Worm (Caenorhabditis elegans) whole organism, young adult: ENCODE measurements around the gene Y53F4B.51.

ENCODE experiments used
- F10E7.11 ChIP-seq: sonication (generic microtip); optimal IDR thresholded peaks from 2 replicates; lab custom pipeline; 2017; ENCODE audit warnings: mild to moderate bottlenecking, missing genetic modification characterization, moderate library complexity, missing compliant biosample characterization
- ama-1 ChIP-seq, 3 experiments: fragments of 150-350 bp in 1 of 3; sonication (generic microtip) in 2 of 3; optimal IDR thresholded peaks; 2 replicates each; lab custom pipeline; 2014 to 2018; ENCODE audit warnings: missing biosample characterization in 2 of 3, missing genetic modification characterization in 2 of 3, missing genetic modification reagents in 2 of 3
- attf-3 ChIP-seq: fragments of 200-800 bp; sonication (Bioruptor generic); conservative IDR thresholded peaks from 2 replicates; pipeline ENCODE4 v1.3.6; 2022; ENCODE audit warnings: missing genetic modification reagents, missing genetic modification characterization, missing compliant biosample characterization
- ceh-58 ChIP-seq: fragments of 200-800 bp; sonication (Bioruptor generic); IDR thresholded peaks from 2 replicates; pipeline ENCODE4 v1.3.6; 2022; ENCODE audit warnings: missing genetic modification characterization, missing compliant biosample characterization
- ceh-91 ChIP-seq: fragments of 200-800 bp; sonication (Bioruptor generic); IDR thresholded peaks from 2 replicates; pipeline ENCODE4 v1.3.6; 2022; ENCODE audit warnings: missing genetic modification reagents, missing genetic modification characterization, missing compliant biosample characterization
- efl-1 ChIP-seq: fragments of 150-350 bp; optimal IDR thresholded peaks from 2 replicates; lab custom pipeline; 2014; ENCODE audit warnings: missing biosample characterization, missing genetic modification reagents, missing genetic modification characterization
- him-1 ChIP-seq: sonication (generic microtip); optimal IDR thresholded peaks from 2 replicates; lab custom pipeline; 2016; ENCODE audit warnings: missing genotype, missing genetic modification reagents, missing genetic modification characterization, missing compliant biosample characterization
- lir-1 ChIP-seq: fragments of 200-800 bp; sonication (Bioruptor generic); conservative IDR thresholded peaks from 2 replicates; pipeline ENCODE4 v1.3.6; 2022; ENCODE audit warnings: missing genetic modification reagents, missing genetic modification characterization, missing compliant biosample characterization
- nfya-1 ChIP-seq: sonication (generic microtip); optimal IDR thresholded peaks from 2 replicates; lab custom pipeline; 2017; ENCODE audit warnings: antibody characterized with exemption, missing compliant biosample characterization, missing genetic modification characterization, borderline replicate concordance; ENCODE audit not compliant: insufficient read depth
- rec-8 ChIP-seq, 2 experiments: sonication (generic microtip); optimal IDR thresholded peaks; 2 replicates each; lab custom pipeline; 2016; ENCODE audit warnings: mild to moderate bottlenecking in 2 of 2, missing genetic modification characterization in 2 of 2, missing genetic modification reagents in 2 of 2, missing genotype in 2 of 2, missing biosample characterization in 1 of 2, missing compliant biosample characterization in 1 of 2, moderate library complexity in 1 of 2
- tbx-9 ChIP-seq: sonication (generic microtip); optimal IDR thresholded peaks from 2 replicates; lab custom pipeline; 2016; ENCODE audit warnings: borderline replicate concordance, missing genetic modification characterization, inconsistent platforms, missing compliant biosample characterization
- ztf-26 ChIP-seq: sonication (generic microtip); optimal IDR thresholded peaks from 2 replicates; lab custom pipeline; 2017; ENCODE audit warnings: missing genetic modification characterization, missing compliant biosample characterization

DNA sequence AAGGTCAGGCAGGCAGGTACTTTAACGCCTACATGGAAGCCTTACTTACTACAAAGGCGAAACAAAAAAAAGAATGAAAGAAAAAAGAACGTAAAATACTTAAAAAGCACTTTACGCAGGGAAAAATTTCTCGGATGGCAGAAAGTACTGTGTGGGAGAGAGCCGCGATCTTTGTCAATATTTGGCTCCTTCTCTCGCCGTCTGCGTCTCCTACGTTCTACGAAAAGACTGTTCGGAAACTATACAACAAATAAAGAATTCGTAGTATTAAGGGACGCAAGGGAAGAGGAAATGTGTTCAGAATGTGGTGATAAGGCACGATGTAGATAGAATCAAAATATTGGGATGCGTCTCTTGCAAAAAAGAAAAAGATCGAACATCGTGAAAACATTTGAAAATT, 47.2 kb downstream of the Y53F4B.51 start:
- TF ChIP-seq nfya-1 (tag; lab: Kevin White, UChicago) (no peak), ztf-26 (no peak), lir-1 (GFP tag; lab: Robert Waterston, UW) (no peak), ceh-58 (GFP tag; lab: Robert Waterston, UW) (no peak), rec-8 (tag; optimal IDR thresholded peaks at IDR 0.05; lab: Kevin White, UChicago) (no peak), tbx-9 (tag; lab: Kevin White, UChicago) (no peak), F10E7.11 (tag; lab: Kevin White, UChicago) (no peak), efl-1 (no peak), ceh-91 (GFP tag; lab: Robert Waterston, UW) (no peak), attf-3 (GFP tag; lab: Robert Waterston, UW) (no peak), him-1 (tag; lab: Kevin White, UChicago) (no peak), ama-1 (optimal IDR thresholded peaks at IDR 0.05; lab: Kevin White, UChicago) (no peak), ama-1 (GFP tag; optimal IDR thresholded peaks at IDR 0.05; lab: Kevin White, UChicago) (no peak)
